Worm (Caenorhabditis elegans) whole organism, young adult: ENCODE measurements around the gene F01G10.9.

Experiments
- B0261.1 ChIP-seq: sonication (generic microtip); optimal IDR thresholded peaks from 2 replicates; lab custom pipeline; 2016; ENCODE audit warnings: mild to moderate bottlenecking, missing genetic modification characterization, moderate library complexity, missing compliant biosample characterization
- F22D6.2 ChIP-seq: sonication (generic microtip); optimal IDR thresholded peaks from 2 replicates; lab custom pipeline; 2016; ENCODE audit warnings: mild to moderate bottlenecking, missing genetic modification characterization, missing compliant biosample characterization
- F39B2.1 ChIP-seq: fragments of 200-800 bp; sonication (Bioruptor generic); IDR thresholded peaks from 2 replicates; pipeline ENCODE4 v1.3.6; 2022; ENCODE audit warnings: missing genetic modification reagents, missing genetic modification characterization, missing compliant biosample characterization
- F49E8.2 ChIP-seq: sonication (generic microtip); optimal IDR thresholded peaks from 3 replicates; lab custom pipeline; 2017; ENCODE audit warnings: missing genetic modification characterization, mild to moderate bottlenecking, missing compliant biosample characterization, antibody characterized with exemption, moderate library complexity; ENCODE audit not compliant: insufficient read depth
- K12H6.12 ChIP-seq: fragments of 200-800 bp; sonication (Bioruptor generic); optimal IDR thresholded peaks from 2 replicates; lab custom pipeline; 2018; ENCODE audit warnings: mild to moderate bottlenecking, missing genetic modification characterization, missing compliant biosample characterization
- T07F8.4 ChIP-seq: sonication (generic microtip); optimal IDR thresholded peaks from 2 replicates; lab custom pipeline; 2016; ENCODE audit warnings: mild to moderate bottlenecking, missing genetic modification characterization, moderate library complexity, missing compliant biosample characterization
- T26A5.8 ChIP-seq: sonication (generic microtip); optimal IDR thresholded peaks from 2 replicates; lab custom pipeline; 2016; ENCODE audit warnings: missing genetic modification characterization, missing compliant biosample characterization
- Y53F4B.3 ChIP-seq: fragments of 200-800 bp; sonication (Bioruptor generic); IDR thresholded peaks from 2 replicates; pipeline ENCODE4 v1.3.6; 2022; ENCODE audit warnings: missing genetic modification reagents, missing genetic modification characterization, missing compliant biosample characterization
- Y53G8AR.9 ChIP-seq: fragments of 200-800 bp; sonication (Bioruptor generic); conservative IDR thresholded peaks from 2 replicates; pipeline ENCODE4 v1.3.6; 2022; ENCODE audit warnings: missing genetic modification reagents, missing genetic modification characterization, missing compliant biosample characterization
- akir-1 ChIP-seq: fragments of 200-800 bp; sonication (Bioruptor generic); optimal IDR thresholded peaks from 2 replicates; lab custom pipeline; 2018; ENCODE audit warnings: mild to moderate bottlenecking, missing genetic modification characterization, moderate library complexity, missing compliant biosample characterization
- aptf-3 ChIP-seq: fragments of 200-800 bp; sonication (Bioruptor generic); IDR thresholded peaks from 2 replicates; pipeline ENCODE4 v1.3.6; 2022; ENCODE audit warnings: missing genetic modification characterization, missing compliant biosample characterization
- atf-7 ChIP-seq: sonication (generic microtip); optimal IDR thresholded peaks from 2 replicates; lab custom pipeline; 2017; ENCODE audit warnings: mild to moderate bottlenecking, missing genetic modification characterization, missing compliant biosample characterization
- athp-1 ChIP-seq: sonication (generic microtip); optimal IDR thresholded peaks from 2 replicates; lab custom pipeline; 2017; ENCODE audit warnings: mild to moderate bottlenecking, missing genetic modification characterization, missing compliant biosample characterization
- attf-5 ChIP-seq: fragments of 200-800 bp; sonication (Bioruptor generic); optimal IDR thresholded peaks from 2 replicates; lab custom pipeline; 2018; ENCODE audit warnings: mild to moderate bottlenecking, missing genetic modification characterization, missing compliant biosample characterization
- ceh-27 ChIP-seq: fragments of 200-800 bp; sonication (Bioruptor generic); optimal IDR thresholded peaks from 2 replicates; lab custom pipeline; 2018; ENCODE audit warnings: mild to moderate bottlenecking, missing genetic modification characterization, moderate library complexity, missing compliant biosample characterization
- ceh-58 ChIP-seq: fragments of 200-800 bp; sonication (Bioruptor generic); IDR thresholded peaks from 2 replicates; pipeline ENCODE4 v1.3.6; 2022; ENCODE audit warnings: missing genetic modification characterization, missing compliant biosample characterization
- dox-1 ChIP-seq: fragments of 200-800 bp; sonication (Bioruptor generic); IDR thresholded peaks from 2 replicates; pipeline ENCODE4 v1.3.6; 2022; ENCODE audit warnings: missing genetic modification reagents, missing genetic modification characterization, missing compliant biosample characterization
- dpff-1 ChIP-seq: sonication (generic microtip); optimal IDR thresholded peaks from 2 replicates; lab custom pipeline; 2017; ENCODE audit warnings: mild to moderate bottlenecking, missing genetic modification characterization, missing compliant biosample characterization
- egl-18 ChIP-seq: fragments of 200-800 bp; sonication (Bioruptor generic); IDR thresholded peaks from 2 replicates; pipeline ENCODE4 v1.3.6; 2022; ENCODE audit warnings: missing genetic modification reagents, missing genetic modification characterization, missing compliant biosample characterization
- gei-17 ChIP-seq: fragments of 200-800 bp; sonication (Bioruptor generic); optimal IDR thresholded peaks from 2 replicates; lab custom pipeline; 2018; ENCODE audit warnings: mild to moderate bottlenecking, missing genetic modification characterization, missing compliant biosample characterization
- him-1 ChIP-seq: sonication (generic microtip); optimal IDR thresholded peaks from 2 replicates; lab custom pipeline; 2016; ENCODE audit warnings: missing genotype, missing genetic modification reagents, missing genetic modification characterization, missing compliant biosample characterization
- hmg-1.2 ChIP-seq: fragments of 200-800 bp; sonication (Bioruptor generic); IDR thresholded peaks from 2 replicates; pipeline ENCODE4 v1.3.6; 2022; ENCODE audit warnings: missing genetic modification reagents, missing genetic modification characterization, missing compliant biosample characterization
- hrde-1 ChIP-seq: sonication (generic microtip); optimal IDR thresholded peaks from 2 replicates; lab custom pipeline; 2016; ENCODE audit warnings: missing genetic modification characterization, mild to moderate bottlenecking, missing compliant biosample characterization, moderate library complexity, missing genotype, missing genetic modification reagents, borderline replicate concordance
- let-526 ChIP-seq: fragments of 200-800 bp; sonication (Bioruptor generic); IDR thresholded peaks from 2 replicates; pipeline ENCODE4 v1.3.6; 2022; ENCODE audit warnings: missing genetic modification reagents, missing genetic modification characterization, missing compliant biosample characterization
- lin-40 ChIP-seq: sonication (generic microtip); optimal IDR thresholded peaks from 2 replicates; lab custom pipeline; 2016; ENCODE audit warnings: missing genetic modification characterization, mild to moderate bottlenecking, missing compliant biosample characterization, missing genotype, missing genetic modification reagents
- lin-54 ChIP-seq: fragments of 200-800 bp; sonication (Bioruptor generic); optimal IDR thresholded peaks from 2 replicates; lab custom pipeline; 2018; ENCODE audit warnings: mild to moderate bottlenecking, missing genetic modification characterization, missing compliant biosample characterization
- mcd-1 ChIP-seq: fragments of 200-800 bp; sonication (Bioruptor generic); IDR thresholded peaks from 2 replicates; pipeline ENCODE4 v1.3.6; 2022; ENCODE audit warnings: missing genetic modification reagents, missing genetic modification characterization, missing compliant biosample characterization
- nhr-80 ChIP-seq: sonication (generic microtip); optimal IDR thresholded peaks from 2 replicates; lab custom pipeline; 2016; ENCODE audit warnings: missing genetic modification characterization, missing compliant biosample characterization
- rec-8 ChIP-seq, 2 experiments: sonication (generic microtip); optimal IDR thresholded peaks; 2 replicates each; lab custom pipeline; 2016; ENCODE audit warnings: mild to moderate bottlenecking in 2 of 2, missing genetic modification characterization in 2 of 2, missing genetic modification reagents in 2 of 2, missing genotype in 2 of 2, missing biosample characterization in 1 of 2, missing compliant biosample characterization in 1 of 2, moderate library complexity in 1 of 2
- rpc-1 ChIP-seq, 2 experiments: fragments of 150-350 bp in 1 of 2; sonication (generic microtip) in 1 of 2; optimal IDR thresholded peaks; 2 replicates each; lab custom pipeline; 2014 to 2018; ENCODE audit warnings: missing biosample characterization in 1 of 2, missing genetic modification characterization in 1 of 2, missing genetic modification reagents in 1 of 2, missing genotype in 1 of 2
- sptf-2 ChIP-seq: fragments of 200-800 bp; sonication (Bioruptor generic); optimal IDR thresholded peaks from 2 replicates; lab custom pipeline; 2018; ENCODE audit warnings: mild to moderate bottlenecking, missing genetic modification characterization, missing compliant biosample characterization
- tbx-9 ChIP-seq: sonication (generic microtip); optimal IDR thresholded peaks from 2 replicates; lab custom pipeline; 2016; ENCODE audit warnings: borderline replicate concordance, missing genetic modification characterization, inconsistent platforms, missing compliant biosample characterization
- tlf-1 ChIP-seq: fragments of 200-800 bp; sonication (Bioruptor generic); optimal IDR thresholded peaks from 2 replicates; lab custom pipeline; 2018; ENCODE audit warnings: mild to moderate bottlenecking, missing genetic modification characterization, missing compliant biosample characterization
- xnd-1 ChIP-seq: sonication (generic microtip); optimal IDR thresholded peaks from 2 replicates; lab custom pipeline; 2016; ENCODE audit warnings: missing genotype, missing genetic modification reagents, missing genetic modification characterization, missing compliant biosample characterization
- zfh-2 ChIP-seq: fragments of 200-800 bp; sonication (Bioruptor generic); conservative IDR thresholded peaks from 2 replicates; pipeline ENCODE4 v1.3.6; 2022; ENCODE audit warnings: missing genetic modification reagents, missing genetic modification characterization, missing compliant biosample characterization
- ztf-22 ChIP-seq: fragments of 200-800 bp; sonication (Bioruptor generic); optimal IDR thresholded peaks from 2 replicates; lab custom pipeline; 2018; ENCODE audit warnings: mild to moderate bottlenecking, missing genetic modification characterization, moderate library complexity, missing compliant biosample characterization
- ztf-25 ChIP-seq: fragments of 200-800 bp; sonication (Bioruptor generic); IDR thresholded peaks from 2 replicates; pipeline ENCODE4 v1.3.6; 2022; ENCODE audit warnings: missing genetic modification reagents, missing genetic modification characterization, missing compliant biosample characterization

F01G10.9 gene

ce11 chrIV:10232456-10232855, 27.0 kb downstream of the F01G10.9 start, which contains the start of gene F01G10.4:
TSS of gene F01G10.4 (minus strand) at chrIV:10232556.
- TF ChIP-seq Y53F4B.3 (GFP tag; lab: Robert Waterston, UW) (no peak), dox-1 (GFP tag; lab: Robert Waterston, UW) (no peak), F22D6.2 (tag; lab: Kevin White, UChicago) (no peak), attf-5 (GFP tag; lab: Kevin White, UChicago) (no peak), B0261.1 (tag; lab: Kevin White, UChicago) (no peak), hrde-1 (tag; lab: Kevin White, UChicago) (no peak), ceh-58 (no peak), lin-40 (tag; lab: Kevin White, UChicago) (no peak), nhr-80 (no peak)

ce11 chrIV:10230971-10231370, 28.5 kb downstream of the F01G10.9 start, which contains the start of gene F01G10.5:
TSS of gene F01G10.5 (minus strand) at chrIV:10231071.
- TF ChIP-seq tbx-9 (no peak), ztf-22 (no peak), zfh-2 (GFP tag; lab: Robert Waterston, UW) (no peak), egl-18 (no peak), atf-7 (tag; lab: Kevin White, UChicago) (no peak), B0261.1 (tag; lab: Kevin White, UChicago) (no peak), T26A5.8 (tag; lab: Kevin White, UChicago) (no peak), ceh-27 (GFP tag; lab: Kevin White, UChicago) (no peak), hmg-1.2 (no peak), sptf-2 (GFP tag; lab: Kevin White, UChicago) (no peak), gei-17 (GFP tag; lab: Kevin White, UChicago) (no peak), F39B2.1 (no peak), let-526 (no peak)
- TF ChIP-seq, all 124 proteins: peak for 0

ce11 chrIV:10227534-10227933, 31.9 kb downstream of the F01G10.9 start, which contains the start of gene F01G10.6:
TSS of gene F01G10.6 (minus strand) at chrIV:10227634.
- TF ChIP-seq attf-5 (GFP tag; lab: Kevin White, UChicago) (no peak), xnd-1 (no peak), him-1 (tag; lab: Kevin White, UChicago) (no peak), F49E8.2 (tag; lab: Kevin White, UChicago) (no peak), rec-8 (tag; optimal IDR thresholded peaks at IDR 0.05; lab: Kevin White, UChicago) (no peak), lin-54 (GFP tag; lab: Kevin White, UChicago) (no peak), ztf-25 (GFP tag; lab: Robert Waterston, UW) (no peak), akir-1 (GFP tag; lab: Kevin White, UChicago) (no peak), Y53G8AR.9 (GFP tag; lab: Robert Waterston, UW) (no peak), tlf-1 (no peak), mcd-1 (no peak), K12H6.12 (tag; lab: Kevin White, UChicago) (no peak), aptf-3 (GFP tag; lab: Robert Waterston, UW) (no peak), athp-1 (tag; lab: Kevin White, UChicago) (no peak), T07F8.4 (tag; lab: Kevin White, UChicago) (no peak), dpff-1 (no peak), rpc-1 (optimal IDR thresholded peaks at IDR 0.05; lab: Kevin White, UChicago) (no peak), rpc-1 (tag; optimal IDR thresholded peaks at IDR 0.05; lab: Kevin White, UChicago) (no peak), nhr-80 (no peak)
